Worm (Caenorhabditis elegans): ENCODE results near the gene fbxb-76.

The fbxb-76 gene

ce11 chrIV:11403288-11403991 lies 24.3 kb upstream of the fbxb-76 start, which contains the start of the genes memi-3 and cyp-31A2 (continued):
- TF ChIP-seq F57A8.1 (GFP tag; optimal IDR thresholded peaks at IDR 0.05): no peak

ce11 chrIV:11401482-11401881 lies 22.3 kb upstream of the fbxb-76 start:
- TF ChIP-seq akir-1 (GFP tag; optimal IDR thresholded peaks at IDR 0.05) (no peak), xnd-1 (tag; optimal IDR thresholded peaks at IDR 0.05) (peak; percentile 35), tbp1 (GFP tag; optimal IDR thresholded peaks at IDR 0.05) (peak; percentile 33), Y53F4B.3 (GFP tag; IDR thresholded peaks at IDR 0.05) (no peak), him-1 (tag; optimal IDR thresholded peaks at IDR 0.05) (no peak), hrde-1 (tag; optimal IDR thresholded peaks at IDR 0.05; ENCODE audit: borderline replicate concordance) (peak; percentile 93), ama-1 (optimal IDR thresholded peaks at IDR 0.05) (no peak), ama-1 (GFP tag; optimal IDR thresholded peaks at IDR 0.05) (peak in 1 of 2 experiments; percentile 8), F52B5.7 (tag; optimal IDR thresholded peaks at IDR 0.05) (no peak), nfyb-1 (GFP tag; IDR thresholded peaks at IDR 0.05) (no peak), hlh-12 (tag; optimal IDR thresholded peaks at IDR 0.05) (no peak), sptf-2 (GFP tag; optimal IDR thresholded peaks at IDR 0.05) (no peak), F55B11.4 (tag; optimal IDR thresholded peaks at IDR 0.05; ENCODE audit: borderline replicate concordance, insufficient read depth) (no peak), bed-2 (GFP tag; IDR thresholded peaks at IDR 0.05) (no peak), egl-44 (GFP tag; IDR thresholded peaks at IDR 0.05) (0 out of 2 replicates have a peak, but pooled peaks have one; percentile 32), lin-35 (GFP tag; optimal IDR thresholded peaks at IDR 0.05) (no peak), F33H1.4 (GFP tag; IDR thresholded peaks at IDR 0.05) (0 out of 2 replicates have a peak, but pooled peaks have one; percentile 23), rcor-1 (GFP tag; IDR thresholded peaks at IDR 0.05) (peak; percentile 35), sdz-38 (tag; optimal IDR thresholded peaks at IDR 0.05) (no peak), let-607 (tag; optimal IDR thresholded peaks at IDR 0.05) (no peak), snpc-1.3 (tag; optimal IDR thresholded peaks at IDR 0.05; ENCODE audit: insufficient read depth) (no peak), atf-7 (tag; optimal IDR thresholded peaks at IDR 0.05) (no peak), ceh-79 (tag; optimal IDR thresholded peaks at IDR 0.05) (no peak), ceh-27 (GFP tag; optimal IDR thresholded peaks at IDR 0.05) (no peak), D2030.7 (GFP tag; IDR thresholded peaks at IDR 0.05) (peak; percentile 45; the same call in 1 of the 2 replicates), aptf-3 (GFP tag; IDR thresholded peaks at IDR 0.05) (0 out of 2 replicates have a peak, but pooled peaks have one; percentile 69), tlf-1 (GFP tag; optimal IDR thresholded peaks at IDR 0.05) (peak; percentile 21), somi-1 (GFP tag; optimal IDR thresholded peaks at IDR 0.05) (no peak), fkh-3 (tag; optimal IDR thresholded peaks at IDR 0.05) (no peak), nfya-1 (tag; optimal IDR thresholded peaks at IDR 0.05; ENCODE audit: borderline replicate concordance, insufficient read depth) (no peak), zfh-2 (GFP tag; conservative IDR thresholded peaks at IDR 0.05) (no peak), hmg-20 (GFP tag; IDR thresholded peaks at IDR 0.05) (no peak), athp-1 (tag; optimal IDR thresholded peaks at IDR 0.05) (peak; percentile 15), zim-3 (tag; optimal IDR thresholded peaks at IDR 0.05) (no peak), T26A5.8 (tag; optimal IDR thresholded peaks at IDR 0.05) (no peak), C17E4.6 (GFP tag; IDR thresholded peaks at IDR 0.05) (peak; percentile 57; the same call in 1 of the 2 replicates), ztf-6 (GFP tag; IDR thresholded peaks at IDR 0.05) (no peak), K11D2.4 (GFP tag; IDR thresholded peaks at IDR 0.05) (no peak), C06A6.2 (GFP tag; conservative IDR thresholded peaks at IDR 0.05) (no peak), cebp-2 (GFP tag; IDR thresholded peaks at IDR 0.05) (no peak), Y95B8A.8 (GFP tag; IDR thresholded peaks at IDR 0.05) (peak; percentile 71; the same call in 1 of the 2 replicates), rec-8 (tag; optimal IDR thresholded peaks at IDR 0.05) (no peak), die-1 (tag; optimal IDR thresholded peaks at IDR 0.05) (no peak), sea-2 (GFP tag; IDR thresholded peaks at IDR 0.05) (no peak), B0261.1 (tag; optimal IDR thresholded peaks at IDR 0.05) (no peak)
